Fruit fly (Drosophila melanogaster): ENCODE data around the gene CG31139.

dm6 chr3R:22750534-22750947, 1.7 kb upstream of the CG31139 start, which contains the start of the genes rumi, CG7029 and Usp12-46:
- no peak for TF ChIP-seq Dll (optimal IDR thresholded peaks at IDR 0.05)
- TF ChIP-seq psq (optimal IDR thresholded peaks at IDR 0.05): no peak
- TF ChIP-seq pan (optimal IDR thresholded peaks at IDR 0.05): no peak
- TF ChIP-seq usp (GFP tag; optimal IDR thresholded peaks at IDR 0.05): no peak
